Worm (Caenorhabditis elegans): ENCODE measurements around the gene gop-2.

gop-2 gene

DNA sequence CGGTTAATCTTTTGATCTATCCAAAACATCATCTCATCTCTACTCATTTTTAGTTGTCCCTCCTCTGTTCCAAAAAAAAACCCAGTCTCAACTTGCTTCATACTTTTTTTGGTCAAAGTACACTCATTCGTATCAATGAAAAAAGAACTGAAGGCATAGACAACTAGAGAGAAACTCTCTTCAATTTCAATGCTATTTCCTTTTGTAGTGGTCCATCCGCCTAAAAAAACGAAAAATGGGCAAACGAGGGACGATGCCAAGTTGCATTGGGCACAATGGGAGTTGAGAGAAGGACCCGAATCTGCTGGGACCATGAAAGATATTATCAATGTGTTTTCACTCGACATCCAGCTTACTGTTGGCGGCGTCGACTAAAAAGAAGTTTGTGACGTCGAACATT is 21.4 kb downstream of the gop-2 start:
- TF ChIP-seq egl-27 (tag; optimal IDR thresholded peaks at IDR 0.05) (peak; percentile 34), ama-1 (optimal IDR thresholded peaks at IDR 0.05) (no peak), lin-39 (tag; optimal IDR thresholded peaks at IDR 0.05) (no peak), dmd-4 (tag; optimal IDR thresholded peaks at IDR 0.05) (no peak), nhr-10 (tag; optimal IDR thresholded peaks at IDR 0.05) (no peak), ztf-11 (tag; optimal IDR thresholded peaks at IDR 0.05) (no peak), C34F6.9 (tag; optimal IDR thresholded peaks at IDR 0.05) (peak; percentile 31), skn-1 (tag; optimal IDR thresholded peaks at IDR 0.05) (no peak), ztf-4 (tag; optimal IDR thresholded peaks at IDR 0.05) (no peak), elt-1 (tag; optimal IDR thresholded peaks at IDR 0.05) (no peak), R02D3.7 (tag; optimal IDR thresholded peaks at IDR 0.05) (no peak), nhr-129 (tag; optimal IDR thresholded peaks at IDR 0.05) (peak; percentile 43), nhr-6 (tag; optimal IDR thresholded peaks at IDR 0.05) (no peak), unc-62 (GFP tag; optimal IDR thresholded peaks at IDR 0.05) (no peak), unc-39 (tag; optimal IDR thresholded peaks at IDR 0.05) (no peak), nhr-77 (tag; optimal IDR thresholded peaks at IDR 0.05) (no peak), nhr-25 (tag; optimal IDR thresholded peaks at IDR 0.05) (no peak), ZK546.5 (tag; optimal IDR thresholded peaks at IDR 0.05) (no peak), crh-2 (tag; optimal IDR thresholded peaks at IDR 0.05) (peak; percentile 17), aly-2 (tag; optimal IDR thresholded peaks at IDR 0.05) (no peak), nhr-23 (tag; optimal IDR thresholded peaks at IDR 0.05) (no peak), Y55F3AM.14 (GFP tag; optimal IDR thresholded peaks at IDR 0.05) (no peak), mab-5 (tag; optimal IDR thresholded peaks at IDR 0.05) (no peak), ztf-1 (GFP tag; conservative IDR thresholded peaks at IDR 0.05) (no peak), nhr-11 (tag; optimal IDR thresholded peaks at IDR 0.05) (no peak), F13H6.1 (tag; optimal IDR thresholded peaks at IDR 0.05) (no peak), unc-55 (GFP tag; optimal IDR thresholded peaks at IDR 0.05) (peak; percentile 14), blmp-1 (tag; optimal IDR thresholded peaks at IDR 0.05; ENCODE audit: insufficient read depth) (no peak), ceh-16 (tag; optimal IDR thresholded peaks at IDR 0.05) (no peak), peb-1 (tag; optimal IDR thresholded peaks at IDR 0.05) (no peak), sem-4 (tag; optimal IDR thresholded peaks at IDR 0.05) (no peak), lsy-2 (tag; optimal IDR thresholded peaks at IDR 0.05) (peak in 1 of 2 experiments; percentile 46), sma-3 (GFP tag; optimal IDR thresholded peaks at IDR 0.05) (no peak), mbf-1 (tag; optimal IDR thresholded peaks at IDR 0.05) (no peak), nhr-237 (tag; optimal IDR thresholded peaks at IDR 0.05) (no peak), nhr-21 (tag; optimal IDR thresholded peaks at IDR 0.05) (no peak), elt-3 (tag; optimal IDR thresholded peaks at IDR 0.05) (no peak), sma-9 (GFP tag; optimal IDR thresholded peaks at IDR 0.05) (peak; percentile 14), sma-9 (tag; optimal IDR thresholded peaks at IDR 0.05) (no peak), fos-1 (tag; optimal IDR thresholded peaks at IDR 0.05) (no peak), lin-11 (tag; optimal IDR thresholded peaks at IDR 0.05) (no peak), nhr-12 (tag; optimal IDR thresholded peaks at IDR 0.05) (no peak), mdl-1 (tag; optimal IDR thresholded peaks at IDR 0.05) (no peak), zag-1 (tag; optimal IDR thresholded peaks at IDR 0.05) (no peak)

DNA sequence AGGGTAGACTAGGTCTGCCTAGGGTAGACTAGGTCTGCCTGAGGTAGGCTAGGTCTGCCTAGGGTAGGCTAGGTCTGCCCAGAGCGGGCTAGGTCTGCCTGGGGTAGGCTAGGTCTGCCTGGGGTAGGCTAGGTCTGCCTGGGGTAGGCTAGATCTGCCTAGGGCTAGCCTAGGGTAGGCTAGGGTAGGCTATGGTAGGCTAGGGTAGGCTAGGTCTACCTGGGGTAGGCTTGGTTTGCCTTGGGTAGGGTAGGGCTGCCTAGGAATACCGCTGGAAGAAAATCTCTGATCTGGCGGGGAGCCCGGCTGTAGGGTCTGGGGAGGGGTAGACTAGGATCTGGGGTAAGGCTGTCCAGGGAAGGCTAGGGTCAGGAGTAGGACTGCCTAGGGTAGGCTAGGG is 26.7 kb downstream of the gop-2 start:
- TF ChIP-seq mab-5 (tag; optimal IDR thresholded peaks at IDR 0.05) (no peak), nhr-21 (tag; optimal IDR thresholded peaks at IDR 0.05) (no peak), peb-1 (tag; optimal IDR thresholded peaks at IDR 0.05) (no peak), lin-11 (tag; optimal IDR thresholded peaks at IDR 0.05) (no peak), nhr-25 (tag; optimal IDR thresholded peaks at IDR 0.05) (no peak), nhr-12 (tag; optimal IDR thresholded peaks at IDR 0.05) (no peak), unc-39 (tag; optimal IDR thresholded peaks at IDR 0.05) (no peak), nhr-11 (tag; optimal IDR thresholded peaks at IDR 0.05) (no peak)

DNA sequence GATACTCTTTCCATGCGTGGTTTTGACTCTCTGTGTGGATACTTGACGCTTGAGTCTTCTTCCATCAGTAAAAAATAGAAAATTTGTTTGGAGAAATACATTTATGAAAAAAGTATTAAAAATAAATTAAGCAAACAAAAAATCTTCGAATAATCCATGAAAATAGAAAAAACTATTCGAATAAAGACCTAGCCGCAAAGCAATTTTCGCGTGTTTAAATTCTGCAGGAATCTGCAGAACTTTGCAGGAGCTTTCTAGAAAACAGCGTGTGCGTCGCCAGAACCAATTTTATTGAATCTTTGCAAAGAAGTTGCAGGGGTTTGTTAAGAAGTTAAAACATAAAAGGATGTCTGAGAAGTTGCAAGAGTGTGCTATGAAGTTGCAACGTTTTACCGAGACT is 27.4 kb downstream of the gop-2 start, which contains the start of gene ZC395.11:
ZC395.11 (minus strand) TSS at position 101 of the 400 bp plus-strand sequence.
- TF ChIP-seq nhr-25 (tag; optimal IDR thresholded peaks at IDR 0.05) (no peak), dmd-4 (tag; optimal IDR thresholded peaks at IDR 0.05) (no peak), ZK546.5 (tag; optimal IDR thresholded peaks at IDR 0.05) (no peak), lin-11 (tag; optimal IDR thresholded peaks at IDR 0.05) (no peak), nhr-10 (tag; optimal IDR thresholded peaks at IDR 0.05) (no peak), sma-9 (GFP tag; optimal IDR thresholded peaks at IDR 0.05) (no peak), sma-9 (tag; optimal IDR thresholded peaks at IDR 0.05) (no peak), unc-39 (tag; optimal IDR thresholded peaks at IDR 0.05) (no peak), nhr-12 (tag; optimal IDR thresholded peaks at IDR 0.05) (no peak), C34F6.9 (tag; optimal IDR thresholded peaks at IDR 0.05) (no peak), elt-3 (tag; optimal IDR thresholded peaks at IDR 0.05) (no peak), unc-55 (GFP tag; optimal IDR thresholded peaks at IDR 0.05) (no peak), ztf-1 (GFP tag; conservative IDR thresholded peaks at IDR 0.05) (no peak), aly-2 (tag; optimal IDR thresholded peaks at IDR 0.05) (no peak), snpc-4 (tag; optimal IDR thresholded peaks at IDR 0.05) (no peak), R02D3.7 (tag; optimal IDR thresholded peaks at IDR 0.05) (no peak), mab-5 (tag; optimal IDR thresholded peaks at IDR 0.05) (no peak), nhr-21 (tag; optimal IDR thresholded peaks at IDR 0.05) (no peak), elt-1 (tag; optimal IDR thresholded peaks at IDR 0.05) (no peak)

Data from whole organism, L2 larva.